Worm (Caenorhabditis elegans) whole organism, L4 larva: ENCODE data around the gene dlc-1.

Source experiments
- F44E2.7 ChIP-seq: fragments of 200-800 bp; sonication (Bioruptor generic); IDR thresholded peaks from 2 replicates; pipeline ENCODE4 v2.1.2; 2022; ENCODE audit warnings: missing genetic modification characterization, missing compliant biosample characterization
- ceh-28 ChIP-seq: fragments of 150-350 bp; optimal IDR thresholded peaks from 2 replicates; lab custom pipeline; 2014; ENCODE audit warnings: missing biosample characterization, missing genetic modification reagents, missing genetic modification characterization
- daf-8 ChIP-seq: fragments of 200-800 bp; sonication (Bioruptor generic); IDR thresholded peaks from 2 replicates; pipeline ENCODE4 v1.3.6; 2022; ENCODE audit warnings: missing genetic modification characterization, missing compliant biosample characterization
- dve-1 ChIP-seq: sonication (generic microtip); optimal IDR thresholded peaks from 2 replicates; lab custom pipeline; 2017; ENCODE audit warnings: antibody characterized with exemption, mild to moderate bottlenecking, missing genetic modification characterization, missing compliant biosample characterization; ENCODE audit not compliant: insufficient read depth
- lsy-2 ChIP-seq, 2 experiments: fragments of 150-350 bp in 1 of 2; sonication (generic microtip) in 1 of 2; optimal IDR thresholded peaks; 2 replicates each; lab custom pipeline; 2014 to 2017; ENCODE audit warnings: missing biosample characterization in 2 of 2, missing genetic modification characterization in 2 of 2
- mdl-1 ChIP-seq, 2 experiments: fragments of 150-350 bp in 1 of 2; sonication (generic microtip) in 1 of 2; optimal IDR thresholded peaks; 2 replicates each; lab custom pipeline; 2014 to 2017; ENCODE audit warnings: missing biosample characterization in 2 of 2, missing genetic modification characterization in 2 of 2
- nhr-25 ChIP-seq: sonication (generic microtip); optimal IDR thresholded peaks from 2 replicates; lab custom pipeline; 2017; ENCODE audit warnings: missing genetic modification characterization, mild to moderate bottlenecking, missing compliant biosample characterization, antibody characterized with exemption, moderate library complexity, borderline replicate concordance; ENCODE audit not compliant: insufficient read depth
- spr-1 ChIP-seq: sonication (generic microtip); optimal IDR thresholded peaks from 2 replicates; lab custom pipeline; 2016; ENCODE audit warnings: mild to moderate bottlenecking, missing genetic modification characterization, missing compliant biosample characterization
- unc-62 ChIP-seq, 3 experiments: fragments of 150-350 bp in 1 of 3; sonication (generic microtip); optimal IDR thresholded peaks in 2 of 3; peaks in 1 of 3; 1 replicate in 1 of 3; 2 replicates in 2 of 3; lab custom pipeline; 2014 to 2017; ENCODE audit warnings: missing biosample characterization in 3 of 3, missing genetic modification characterization in 3 of 3, missing genetic modification reagents in 3 of 3, missing genotype in 1 of 3

- TF ChIP-seq F44E2.7 (no peak), unc-62 (GFP tag; optimal IDR thresholded peaks at IDR 0.05 in 1 of 2; lab: Kevin White, UChicago) (no peak), unc-62 (tag; optimal IDR thresholded peaks at IDR 0.05; lab: Kevin White, UChicago) (no peak), spr-1 (tag; lab: Kevin White, UChicago) (no peak), daf-8 (no peak), lsy-2 (tag; optimal IDR thresholded peaks at IDR 0.05; lab: Kevin White, UChicago) (no peak), ceh-28 (no peak), mdl-1 (tag; optimal IDR thresholded peaks at IDR 0.05; lab: Kevin White, UChicago) (no peak), dve-1 (no peak), nhr-25 (tag; lab: Kevin White, UChicago) (no peak)
Observed at ce11 chrIII:6421473-6421872, 42.1 kb downstream of the dlc-1 start.
